Worm (Caenorhabditis elegans) whole organism, midembryonic: Measurements from ENCODE around the gene clec-56.

Source experiments
- flt-1 ChIP-seq: fragments of 200-800 bp; sonication (Bioruptor generic); IDR thresholded peaks from 2 replicates; pipeline ENCODE4 v1.3.6; 2022; ENCODE audit warnings: missing genetic modification characterization, missing compliant biosample characterization
- klf-2 ChIP-seq: fragments of 200-800 bp; sonication (Bioruptor generic); conservative IDR thresholded peaks from 2 replicates; pipeline ENCODE4 v1.3.6; 2022; ENCODE audit warnings: missing genetic modification reagents, missing genetic modification characterization, missing compliant biosample characterization
- med-1 ChIP-seq: sonication (generic microtip); optimal IDR thresholded peaks from 2 replicates; lab custom pipeline; 2017; ENCODE audit warnings: missing genetic modification characterization, mild to moderate bottlenecking, missing compliant biosample characterization, antibody characterized with exemption, missing genetic modification reagents; ENCODE audit not compliant: insufficient read depth
- ref-1 ChIP-seq: fragments of 200-800 bp; sonication (Bioruptor generic); conservative IDR thresholded peaks from 2 replicates; pipeline ENCODE4 v1.3.6; 2022; ENCODE audit warnings: missing genetic modification reagents, missing genetic modification characterization, missing compliant biosample characterization
- tab-1 ChIP-seq: fragments of 200-800 bp; sonication (Bioruptor generic); IDR thresholded peaks from 2 replicates; pipeline ENCODE4 v1.3.6; 2022; ENCODE audit warnings: missing genetic modification characterization, missing compliant biosample characterization
- ztf-23 ChIP-seq: fragments of 200-800 bp; sonication (Bioruptor generic); IDR thresholded peaks from 2 replicates; pipeline ENCODE4 v1.3.6; 2022; ENCODE audit warnings: missing genetic modification reagents, missing genetic modification characterization, missing compliant biosample characterization
- ztf-29 ChIP-seq: fragments of 200-800 bp; sonication (Bioruptor generic); IDR thresholded peaks from 2 replicates; pipeline ENCODE4 v1.3.6; 2022; ENCODE audit warnings: missing genetic modification reagents, missing genetic modification characterization, missing compliant biosample characterization

DNA sequence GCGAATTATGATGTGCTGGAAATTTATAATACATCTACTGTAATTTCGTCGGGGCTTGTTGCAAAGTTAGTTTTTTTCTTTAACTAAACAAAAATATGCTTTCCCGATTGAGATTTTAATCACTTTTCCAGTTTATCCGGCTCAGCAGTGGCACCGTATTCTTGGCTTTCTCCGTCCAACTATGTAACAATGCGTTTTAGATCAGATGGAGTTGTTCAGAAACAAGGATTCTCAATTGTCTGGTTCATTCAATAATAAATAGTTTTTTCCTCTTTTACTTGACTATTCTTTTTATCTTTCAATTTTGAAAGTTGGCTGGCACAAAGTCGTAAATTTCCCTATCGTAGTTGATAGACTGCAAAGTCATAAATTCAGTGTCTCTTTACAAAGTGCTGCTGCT is at the start of gene clec-56:
- TF ChIP-seq flt-1 (no peak), tab-1 (GFP tag; lab: Robert Waterston, UW) (no peak), ztf-23 (GFP tag; lab: Robert Waterston, UW) (no peak), klf-2 (GFP tag; lab: Robert Waterston, UW) (no peak), ref-1 (no peak), ztf-29 (GFP tag; lab: Robert Waterston, UW) (no peak), med-1 (GFP tag; lab: Kevin White, UChicago) (no peak)
